Fruit fly (Drosophila melanogaster): ENCODE data around the gene TwdlT.

TwdlT gene

DNA sequence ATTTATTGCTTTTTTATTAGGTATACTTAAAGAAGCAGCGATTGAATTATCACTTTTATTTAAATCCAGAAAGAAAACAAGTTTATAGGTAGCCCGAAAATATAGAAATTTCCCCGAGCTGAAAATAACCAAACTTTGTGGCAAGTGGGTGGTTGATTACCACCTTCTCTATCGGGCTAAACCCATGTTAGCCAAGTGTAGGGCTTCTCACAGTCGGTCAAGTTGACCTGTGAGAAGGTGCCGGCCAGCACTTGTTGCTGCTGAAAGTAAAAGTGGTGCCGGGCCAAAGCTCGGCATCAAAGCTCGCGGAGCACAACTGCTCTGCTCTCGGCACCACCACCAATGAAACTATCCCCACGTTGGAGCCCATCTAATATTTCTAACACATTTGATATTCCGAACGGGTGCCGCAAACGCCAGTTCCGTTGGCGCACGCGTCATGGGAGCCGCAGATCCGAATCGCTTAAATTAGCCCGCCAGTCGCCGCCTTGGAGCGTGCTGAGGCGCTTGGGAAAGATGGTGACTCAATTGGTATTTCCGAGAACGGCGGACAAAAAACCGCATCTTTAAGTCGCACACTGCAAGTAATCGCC is 22.0 kb downstream of the TwdlT start:
- TF ChIP-seq hb (GFP tag; IDR thresholded peaks at IDR 0.05; ENCODE audit: partially characterized antibody) = no peak
- TF ChIP-seq CG7372 (GFP tag; IDR thresholded peaks at IDR 0.05) = no peak
- TF ChIP-seq Med (GFP tag) = peak; percentile 86
- no peak for TF ChIP-seq Nf-YA (GFP tag; IDR thresholded peaks at IDR 0.05)
- peak; percentile 32; the same call in 1 of the 2 replicates for TF ChIP-seq slbo (GFP tag; IDR thresholded peaks at IDR 0.05)
- TF ChIP-seq CG10462 (GFP tag; optimal IDR thresholded peaks at IDR 0.05) = no peak
- peak; percentile 67 for TF ChIP-seq sens (GFP tag)
- no peak for TF ChIP-seq CG12659 (GFP tag; optimal IDR thresholded peaks at IDR 0.05)
- TF ChIP-seq CG12104 (GFP tag; optimal IDR thresholded peaks at IDR 0.05) = no peak
- TF ChIP-seq CG9727 (GFP tag; optimal IDR thresholded peaks at IDR 0.05) = no peak
- TF ChIP-seq ro (GFP tag; IDR thresholded peaks at IDR 0.05) = no peak
- TF ChIP-seq ac (GFP tag; optimal IDR thresholded peaks at IDR 0.05) = no peak
- no peak for TF ChIP-seq D19B (GFP tag; optimal IDR thresholded peaks at IDR 0.05)
- peak; percentile 30; the same call in 1 of the 2 replicates for TF ChIP-seq CG10366 (GFP tag; IDR thresholded peaks at IDR 0.05)
- no peak for TF ChIP-seq B-H2 (GFP tag; optimal IDR thresholded peaks at IDR 0.05)
- TF ChIP-seq dati (GFP tag; IDR thresholded peaks at IDR 0.05) = no peak
- TF ChIP-seq sima (GFP tag; optimal IDR thresholded peaks at IDR 0.05) = no peak
- no peak for TF ChIP-seq Eip74EF (GFP tag; optimal IDR thresholded peaks at IDR 0.05)
- no peak for TF ChIP-seq CG30020 (tag; optimal IDR thresholded peaks at IDR 0.05)
- no peak for TF ChIP-seq corto (GFP tag; optimal IDR thresholded peaks at IDR 0.05)
- no peak for TF ChIP-seq CG11696 (GFP tag; IDR thresholded peaks at IDR 0.05)
- no peak for TF ChIP-seq CG10543 (GFP tag; optimal IDR thresholded peaks at IDR 0.05)
- no peak for TF ChIP-seq Max (GFP tag; optimal IDR thresholded peaks at IDR 0.05)
- TF ChIP-seq ttk (GFP tag; IDR thresholded peaks at IDR 0.05) = 0 out of 2 replicates have a peak, but pooled peaks have one; percentile 20
- TF ChIP-seq lmd (GFP tag; IDR thresholded peaks at IDR 0.05) = no peak; the same call in 1 of the 2 replicates
- no peak for TF ChIP-seq CTCF (GFP tag; optimal IDR thresholded peaks at IDR 0.05)
- TF ChIP-seq shn (GFP tag; optimal IDR thresholded peaks at IDR 0.05) = peak; percentile 20
- no peak for TF ChIP-seq Dek (tag; optimal IDR thresholded peaks at IDR 0.05)
- TF ChIP-seq Side (GFP tag; optimal IDR thresholded peaks at IDR 0.05) = no peak
- no peak for TF ChIP-seq insv (GFP tag; optimal IDR thresholded peaks at IDR 0.05)
- TF ChIP-seq CG32532 (GFP tag; IDR thresholded peaks at IDR 0.05) = 0 out of 2 replicates have a peak, but pooled peaks have one; percentile 19
- no peak for TF ChIP-seq CG8281 (tag; optimal IDR thresholded peaks at IDR 0.05)
- TF ChIP-seq HHEX (GFP tag; optimal IDR thresholded peaks at IDR 0.05) = peak; percentile 31
- no peak for TF ChIP-seq Lhr (GFP tag; optimal IDR thresholded peaks at IDR 0.05)
- peak; percentile 15 for TF ChIP-seq mam (GFP tag; optimal IDR thresholded peaks at IDR 0.05)
- TF ChIP-seq CG43689 (GFP tag; IDR thresholded peaks at IDR 0.05) = no peak
- TF ChIP-seq CG34376 (GFP tag; optimal IDR thresholded peaks at IDR 0.05) = no peak
- TF ChIP-seq CG33213 (GFP tag; optimal IDR thresholded peaks at IDR 0.05) = no peak
- TF ChIP-seq CG10431 (GFP tag; optimal IDR thresholded peaks at IDR 0.05) = no peak
- TF ChIP-seq ind (GFP tag; optimal IDR thresholded peaks at IDR 0.05) = peak; percentile 20
- TF ChIP-seq pita (GFP tag; optimal IDR thresholded peaks at IDR 0.05) = no peak
- TF ChIP-seq sd (tag; optimal IDR thresholded peaks at IDR 0.05) = no peak
- no peak for TF ChIP-seq CG3726 (GFP tag; IDR thresholded peaks at IDR 0.05)
- no peak for TF ChIP-seq ken (GFP tag; IDR thresholded peaks at IDR 0.05)
- peak; percentile 36; the same call in 1 of the 3 replicates for TF ChIP-seq CG6175 (GFP tag; IDR thresholded peaks at IDR 0.05)
- no peak for TF ChIP-seq CG15479 (GFP tag; optimal IDR thresholded peaks at IDR 0.05)
- 0 out of 2 replicates have a peak, but pooled peaks have one; percentile 6 for TF ChIP-seq CG11085 (GFP tag; IDR thresholded peaks at IDR 0.05)
- no peak for TF ChIP-seq gcm2 (GFP tag; optimal IDR thresholded peaks at IDR 0.05)
- TF ChIP-seq Hand (GFP tag; optimal IDR thresholded peaks at IDR 0.05) = no peak
- TF ChIP-seq vvl (GFP tag; IDR thresholded peaks at IDR 0.05) = peak; percentile 58; the same call in 1 of the 2 replicates
- TF ChIP-seq row (GFP tag; IDR thresholded peaks at IDR 0.05) = no peak; the same call in 2 of the 3 replicates

Measured in whole organism, embryonic.